Worm (Caenorhabditis elegans) whole organism, early embryonic: Measurements from ENCODE around the gene mlp-1.

Source experiments
- B0310.2 ChIP-seq: sonication (generic microtip); optimal IDR thresholded peaks from 2 replicates; lab custom pipeline; 2016; ENCODE audit warnings: mild to moderate bottlenecking, missing genetic modification characterization, missing compliant biosample characterization
- aly-1 ChIP-seq: sonication (generic microtip); optimal IDR thresholded peaks from 2 replicates; lab custom pipeline; 2016; ENCODE audit warnings: missing genetic modification characterization, missing compliant biosample characterization
- ama-1 ChIP-seq: fragments of 150-350 bp; optimal IDR thresholded peaks from 2 replicates; lab custom pipeline; 2014
- ets-7 ChIP-seq: sonication (generic microtip); optimal IDR thresholded peaks from 2 replicates; lab custom pipeline; 2016; ENCODE audit warnings: missing genotype, missing genetic modification characterization, missing compliant biosample characterization
- flt-1 ChIP-seq: fragments of 200-800 bp; sonication (Bioruptor generic); IDR thresholded peaks from 2 replicates; pipeline ENCODE4 v1.3.6; 2022; ENCODE audit warnings: missing genetic modification characterization, missing compliant biosample characterization
- pes-1 ChIP-seq: fragments of 200-800 bp; sonication (Bioruptor generic); IDR thresholded peaks from 2 replicates; pipeline ENCODE4 v1.3.6; 2022; ENCODE audit warnings: missing genetic modification reagents, missing genetic modification characterization, missing compliant biosample characterization
- scrt-1 ChIP-seq: fragments of 200-800 bp; sonication (Bioruptor generic); IDR thresholded peaks from 2 replicates; pipeline ENCODE4 v1.3.6; 2022; ENCODE audit warnings: missing genetic modification characterization, missing compliant biosample characterization
- tra-4 ChIP-seq: sonication (generic microtip); optimal IDR thresholded peaks from 2 replicates; lab custom pipeline; 2017; ENCODE audit warnings: missing genetic modification characterization, missing compliant biosample characterization

DNA sequence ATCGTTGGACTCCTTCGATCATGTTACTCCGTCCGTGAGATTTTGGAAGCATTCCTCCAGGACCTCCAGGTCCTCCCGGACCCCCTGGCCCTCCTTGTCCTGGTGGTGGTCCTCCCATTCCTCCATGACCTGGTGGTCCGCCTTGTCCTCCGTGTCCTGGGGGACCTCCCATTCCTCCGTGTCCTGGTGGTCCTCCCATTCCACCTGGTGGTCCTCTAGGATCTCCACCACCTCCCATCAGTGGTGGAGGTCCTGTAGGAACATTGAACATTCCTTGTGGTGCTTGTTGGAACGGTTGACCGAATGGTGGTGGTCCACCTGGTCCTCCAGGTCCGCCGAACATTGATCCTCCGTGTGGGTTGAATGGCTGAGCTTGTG, 21.0 kb downstream of the mlp-1 start:
- TF ChIP-seq ets-7 = no peak
- no peak for TF ChIP-seq aly-1 (tag; lab: Kevin White, UChicago)
- TF ChIP-seq flt-1 (GFP tag; lab: Robert Waterston, UW) = no peak
- no peak for TF ChIP-seq B0310.2 (tag; lab: Kevin White, UChicago)
- TF ChIP-seq ama-1 (lab: Kevin White, UChicago) = no peak
- no peak for TF ChIP-seq pes-1 (GFP tag; lab: Robert Waterston, UW)
- no peak for TF ChIP-seq scrt-1
- no peak for TF ChIP-seq tra-4 (tag; lab: Kevin White, UChicago)
